Fruit fly (Drosophila melanogaster): Measurements from ENCODE around the gene dmrt99B.

Gene dmrt99B

DNA sequence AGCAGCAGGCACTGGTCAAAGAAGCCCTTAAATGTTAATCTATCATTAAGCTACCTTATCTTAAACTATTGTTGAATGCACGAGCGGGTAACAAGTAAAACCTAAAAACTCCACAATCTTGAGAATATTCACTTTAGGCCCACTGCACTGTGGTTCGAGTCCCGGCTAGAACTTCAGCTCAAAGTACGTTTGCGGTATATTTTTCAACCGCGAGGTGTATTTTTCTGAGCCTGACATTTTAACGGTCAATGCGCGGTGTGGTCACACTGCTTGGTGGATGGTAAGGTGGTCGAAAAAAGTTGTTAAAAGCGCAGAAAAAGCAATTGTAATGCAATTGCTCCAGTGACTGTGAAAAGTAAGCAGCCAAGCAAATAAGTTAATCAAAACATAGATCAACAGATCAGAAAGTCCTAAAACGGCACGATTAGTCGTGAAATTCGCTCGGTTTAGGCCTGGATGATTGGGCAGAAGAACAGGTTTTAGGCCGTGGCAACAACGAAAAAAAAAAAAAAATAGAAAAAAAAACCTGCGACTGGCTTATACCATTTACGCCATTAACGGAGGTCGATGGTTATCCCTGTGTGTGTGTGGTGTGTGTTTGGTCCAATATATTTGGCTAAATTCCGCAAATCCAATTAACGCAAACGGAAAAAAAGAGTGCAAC, 33.3 kb downstream of the dmrt99B start, which contains the start of gene Kul (continued):
- TF ChIP-seq Hr51 (GFP tag; optimal IDR thresholded peaks at IDR 0.05) (peak in 1 of 2 experiments; percentile 8), CG7839 (tag; optimal IDR thresholded peaks at IDR 0.05) (no peak), CG6791 (GFP tag; IDR thresholded peaks at IDR 0.05; ENCODE audit: partially characterized antibody) (peak; percentile 61; the same call in 1 of the 3 replicates), HmgZ (tag; optimal IDR thresholded peaks at IDR 0.05) (peak; percentile 48), CHES-1-like (GFP tag; optimal IDR thresholded peaks at IDR 0.05) (peak; percentile 54), MESR4 (GFP tag; optimal IDR thresholded peaks at IDR 0.05) (peak; percentile 45), CG11456 (GFP tag; IDR thresholded peaks at IDR 0.05) (0 out of 3 replicates have a peak, but pooled peaks have one; percentile 51), C15 (GFP tag; IDR thresholded peaks at IDR 0.05) (no peak), cad (GFP tag; optimal IDR thresholded peaks at IDR 0.05) (no peak), row (GFP tag; IDR thresholded peaks at IDR 0.05) (peak; percentile 56; the same call in 2 of the 3 replicates), NfI (GFP tag; optimal IDR thresholded peaks at IDR 0.05) (peak; percentile 29), CG14014 (GFP tag; IDR thresholded peaks at IDR 0.05) (peak; percentile 47; the same call in 1 of the 2 replicates), Ets97D (GFP tag; optimal IDR thresholded peaks at IDR 0.05) (peak; percentile 54), CG7271 (tag; optimal IDR thresholded peaks at IDR 0.05) (no peak), CG11696 (GFP tag; IDR thresholded peaks at IDR 0.05) (no peak), H2.0 (GFP tag; IDR thresholded peaks at IDR 0.05) (no peak), CG9932 (GFP tag; IDR thresholded peaks at IDR 0.05) (peak; percentile 29; the same call in 1 of the 2 replicates), stwl (tag; optimal IDR thresholded peaks at IDR 0.05) (peak; percentile 90), vnd (GFP tag; IDR thresholded peaks at IDR 0.05; ENCODE audit: partially characterized antibody) (0 out of 3 replicates have a peak, but pooled peaks have one; percentile 13), NFAT (GFP tag; IDR thresholded peaks at IDR 0.05) (peak; percentile 23; the same call in 1 of the 2 replicates), tup (GFP tag; optimal IDR thresholded peaks at IDR 0.05) (no peak), CG4282 (GFP tag; optimal IDR thresholded peaks at IDR 0.05) (peak; percentile 93), CG14860 (GFP tag; IDR thresholded peaks at IDR 0.05; ENCODE audit: partially characterized antibody) (no peak), CG2678 (tag; optimal IDR thresholded peaks at IDR 0.05) (no peak), CG18619 (GFP tag; optimal IDR thresholded peaks at IDR 0.05) (peak; percentile 18), trem (tag; optimal IDR thresholded peaks at IDR 0.05) (peak; percentile 27), fd64A (GFP tag; optimal IDR thresholded peaks at IDR 0.05) (no peak), nmo (GFP tag; optimal IDR thresholded peaks at IDR 0.05) (peak; percentile 20), sqz (GFP tag; optimal IDR thresholded peaks at IDR 0.05) (peak; percentile 70), CG17802 (tag; optimal IDR thresholded peaks at IDR 0.05) (no peak), CG6654 (GFP tag; optimal IDR thresholded peaks at IDR 0.05) (no peak), pan (optimal IDR thresholded peaks at IDR 0.05) (no peak), pan (GFP tag; optimal IDR thresholded peaks at IDR 0.05 in 1 of 2, IDR thresholded peaks at IDR 0.05 in 1 of 2) (peak in 1 of 2 experiments; percentile 36), CG4707 (GFP tag; optimal IDR thresholded peaks at IDR 0.05) (peak; percentile 48), CG15696 (tag; optimal IDR thresholded peaks at IDR 0.05) (peak; percentile 2), CG12155 (GFP tag; optimal IDR thresholded peaks at IDR 0.05) (peak; percentile 12), CG1603 (tag; optimal IDR thresholded peaks at IDR 0.05) (peak; percentile 79), CG18476 (GFP tag; optimal IDR thresholded peaks at IDR 0.05) (no peak), CG30403 (GFP tag; optimal IDR thresholded peaks at IDR 0.05) (peak; percentile 36), MBD-R2 (GFP tag; IDR thresholded peaks at IDR 0.05) (peak; percentile 49), bcd (GFP tag; optimal IDR thresholded peaks at IDR 0.05) (peak; percentile 2), ci (GFP tag; IDR thresholded peaks at IDR 0.05) (0 out of 3 replicates have a peak, but pooled peaks have one; percentile 18), Deaf1 (tag; optimal IDR thresholded peaks at IDR 0.05) (no peak), gcm2 (GFP tag; optimal IDR thresholded peaks at IDR 0.05) (peak; percentile 9), zfh2 (GFP tag; optimal IDR thresholded peaks at IDR 0.05) (peak; percentile 2), HHEX (GFP tag; optimal IDR thresholded peaks at IDR 0.05) (no peak), CG17612 (GFP tag; IDR thresholded peaks at IDR 0.05) (no peak), dm (GFP tag; optimal IDR thresholded peaks at IDR 0.05) (peak; percentile 26)

All from whole organism, embryonic.